Fruit fly (Drosophila melanogaster): ENCODE measurements around the gene CG34296.

- TF ChIP-seq D1 (tag; optimal IDR thresholded peaks at IDR 0.05) = no peak
- peak; percentile 99 for TF ChIP-seq Snoo (tag; optimal IDR thresholded peaks at IDR 0.05)
- peak; percentile 100 for TF ChIP-seq CG12605 (GFP tag; IDR thresholded peaks at IDR 0.05)
- peak; percentile 99 for TF ChIP-seq CG17806 (tag; optimal IDR thresholded peaks at IDR 0.05)
- peak; percentile 98 for TF ChIP-seq CG8159 (tag; optimal IDR thresholded peaks at IDR 0.05)
- peak; percentile 100 for TF ChIP-seq CG10348 (GFP tag; IDR thresholded peaks at IDR 0.05)
- peak; percentile 100 for TF ChIP-seq rn (GFP tag; IDR thresholded peaks at IDR 0.05)
- TF ChIP-seq CG15710 (tag; optimal IDR thresholded peaks at IDR 0.05) = peak; percentile 99
- peak; percentile 100 for TF ChIP-seq CG4496 (GFP tag; IDR thresholded peaks at IDR 0.05)
- peak; percentile 100 for TF ChIP-seq CG32121 (GFP tag; IDR thresholded peaks at IDR 0.05)
- peak; percentile 100 for TF ChIP-seq Pif1A (GFP tag; optimal IDR thresholded peaks at IDR 0.05)
- peak; percentile 98 for TF ChIP-seq CG8301 (tag; optimal IDR thresholded peaks at IDR 0.05)
- TF ChIP-seq fd96Ca (GFP tag; IDR thresholded peaks at IDR 0.05) = peak; percentile 100
- TF ChIP-seq CG14655 (GFP tag; optimal IDR thresholded peaks at IDR 0.05) = peak; percentile 99
Observed at dm6 chr3R:29736678-29737093, 14.3 kb downstream of the CG34296 start, which contains the start of the genes CG7601 and CIA30.
